Worm (Caenorhabditis elegans) whole organism, L1 larva: Measurements from ENCODE around the gene C38C3.3.

ENCODE experiments used
- C16A3.4 ChIP-seq: fragments of 150-350 bp; optimal IDR thresholded peaks from 2 replicates; lab custom pipeline; 2014; ENCODE audit warnings: missing biosample characterization, missing genetic modification characterization
- Y116A8C.19 ChIP-seq: sonication (generic microtip); optimal IDR thresholded peaks from 2 replicates; lab custom pipeline; 2016; ENCODE audit warnings: missing compliant biosample characterization, missing genetic modification characterization, borderline replicate concordance
- ceh-63 ChIP-seq: fragments of 200-800 bp; sonication (Bioruptor generic); optimal IDR thresholded peaks from 2 replicates; lab custom pipeline; 2018; ENCODE audit warnings: mild to moderate bottlenecking, missing genetic modification characterization, missing compliant biosample characterization
- ceh-88 ChIP-seq: fragments of 200-800 bp; sonication (Bioruptor generic); IDR thresholded peaks from 2 replicates; pipeline ENCODE4 v1.3.6; 2022; ENCODE audit warnings: missing genetic modification characterization, missing compliant biosample characterization
- ceh-90 ChIP-seq: sonication (generic microtip); optimal IDR thresholded peaks from 2 replicates; lab custom pipeline; 2016; ENCODE audit warnings: missing genetic modification characterization, missing compliant biosample characterization
- ces-1 ChIP-seq: fragments of 150-350 bp; optimal IDR thresholded peaks from 2 replicates; lab custom pipeline; 2014; ENCODE audit warnings: missing biosample characterization, missing genetic modification reagents, missing genetic modification characterization
- efl-1 ChIP-seq, 4 experiments: fragments of 150-350 bp; optimal IDR thresholded peaks in 3 of 4; peaks in 1 of 4; 1 replicate in 1 of 4; 2 replicates in 3 of 4; lab custom pipeline; 2014; ENCODE audit warnings: missing biosample characterization in 2 of 4, missing genetic modification characterization in 2 of 4, missing genetic modification reagents in 2 of 4
- egl-27 ChIP-seq, 2 experiments: fragments of 150-350 bp in 1 of 2; sonication (generic microtip); optimal IDR thresholded peaks; 3 replicates each; lab custom pipeline; 2017 to 2018; ENCODE audit warnings: missing biosample characterization in 2 of 2, missing genetic modification characterization in 2 of 2, missing genetic modification reagents in 2 of 2
- elt-3 ChIP-seq, 6 experiments: fragments of 150-350 bp in 1 of 6; sonication (generic microtip); optimal IDR thresholded peaks; 2 replicates each; lab custom pipeline; 2017 to 2018; ENCODE audit warnings: missing biosample characterization in 6 of 6, missing genetic modification characterization in 6 of 6, inconsistent platforms in 1 of 6
- fkh-10 ChIP-seq: sonication (generic microtip); optimal IDR thresholded peaks from 2 replicates; lab custom pipeline; 2017; ENCODE audit warnings: missing biosample characterization, missing genetic modification reagents, missing genetic modification characterization
- fkh-4 ChIP-seq: sonication (generic microtip); optimal IDR thresholded peaks from 2 replicates; lab custom pipeline; 2016; ENCODE audit warnings: missing compliant biosample characterization, missing genetic modification characterization, borderline replicate concordance
- fos-1 ChIP-seq: fragments of 150-350 bp; optimal IDR thresholded peaks from 2 replicates; lab custom pipeline; 2014; ENCODE audit warnings: missing biosample characterization, missing genetic modification characterization
- grh-1 ChIP-seq: fragments of 200-800 bp; sonication (Bioruptor generic); IDR thresholded peaks from 2 replicates; pipeline ENCODE4 v1.3.6; 2022; ENCODE audit warnings: missing genetic modification reagents, missing genetic modification characterization, missing compliant biosample characterization
- hlh-17 ChIP-seq: fragments of 200-800 bp; sonication (Bioruptor generic); optimal IDR thresholded peaks from 2 replicates; lab custom pipeline; 2018; ENCODE audit warnings: missing genetic modification characterization, mild to moderate bottlenecking, missing compliant biosample characterization, moderate library complexity, borderline replicate concordance
- hlh-4 ChIP-seq: sonication (generic microtip); optimal IDR thresholded peaks from 2 replicates; lab custom pipeline; 2016; ENCODE audit warnings: mild to moderate bottlenecking, missing genetic modification characterization, missing compliant biosample characterization
- irx-1 ChIP-seq: sonication (generic microtip); optimal IDR thresholded peaks from 2 replicates; lab custom pipeline; 2016; ENCODE audit warnings: missing genetic modification characterization, missing compliant biosample characterization
- jun-1 ChIP-seq: fragments of 150-350 bp; optimal IDR thresholded peaks from 2 replicates; lab custom pipeline; 2014; ENCODE audit warnings: missing biosample characterization, missing genetic modification reagents, missing genetic modification characterization
- lin-14 ChIP-seq: fragments of 200-800 bp; sonication (Bioruptor generic); optimal IDR thresholded peaks from 2 replicates; lab custom pipeline; 2018; ENCODE audit warnings: mild to moderate bottlenecking, missing genetic modification characterization, moderate library complexity, missing compliant biosample characterization
- lin-15B ChIP-seq: fragments of 150-350 bp; sonication (generic microtip); optimal IDR thresholded peaks from 3 replicates; lab custom pipeline; 2014; ENCODE audit warnings: missing biosample characterization, missing genetic modification characterization
- lin-39 ChIP-seq: fragments of 150-350 bp; optimal IDR thresholded peaks from 2 replicates; lab custom pipeline; 2014; ENCODE audit warnings: missing biosample characterization, missing genetic modification reagents, missing genetic modification characterization
- mdl-1 ChIP-seq, 2 experiments: fragments of 150-350 bp; optimal IDR thresholded peaks; 2 replicates each; lab custom pipeline; 2014 to 2017; ENCODE audit warnings: missing biosample characterization in 2 of 2, missing genetic modification characterization in 2 of 2, inconsistent platforms in 1 of 2
- mep-1 ChIP-seq: fragments of 150-350 bp; optimal IDR thresholded peaks from 2 replicates; lab custom pipeline; 2014; ENCODE audit warnings: missing biosample characterization, missing genetic modification characterization
- nhr-19 ChIP-seq: fragments of 200-800 bp; sonication (Bioruptor generic); conservative IDR thresholded peaks from 2 replicates; pipeline ENCODE4 v1.3.6; 2022; ENCODE audit warnings: missing genetic modification characterization, missing compliant biosample characterization
- nhr-237 ChIP-seq: fragments of 150-350 bp; optimal IDR thresholded peaks from 2 replicates; lab custom pipeline; 2014; ENCODE audit warnings: missing biosample characterization, missing genetic modification characterization
- nhr-28 ChIP-seq: fragments of 150-350 bp; optimal IDR thresholded peaks from 2 replicates; lab custom pipeline; 2014; ENCODE audit warnings: missing biosample characterization, missing genetic modification characterization
- nhr-47 ChIP-seq: sonication (generic microtip); optimal IDR thresholded peaks from 2 replicates; lab custom pipeline; 2016; ENCODE audit warnings: mild to moderate bottlenecking, missing genetic modification characterization, moderate library complexity, missing compliant biosample characterization
- nhr-77 ChIP-seq: fragments of 150-350 bp; optimal IDR thresholded peaks from 2 replicates; lab custom pipeline; 2014; ENCODE audit warnings: missing biosample characterization, missing genetic modification characterization
- nhr-84 ChIP-seq: sonication (generic microtip); optimal IDR thresholded peaks from 2 replicates; lab custom pipeline; 2017; ENCODE audit warnings: missing biosample characterization, missing genetic modification characterization
- nhr-85 ChIP-seq: sonication (generic microtip); peaks from one replicate; lab custom pipeline; 2016; ENCODE audit warnings: missing genetic modification characterization, inconsistent platforms, missing compliant biosample characterization
- pag-3 ChIP-seq: sonication (generic microtip); optimal IDR thresholded peaks from 2 replicates; lab custom pipeline; 2017; ENCODE audit warnings: missing genetic modification characterization, mild to moderate bottlenecking, missing compliant biosample characterization, antibody characterized with exemption, borderline replicate concordance; ENCODE audit not compliant: insufficient read depth
- pax-3 ChIP-seq: fragments of 200-800 bp; sonication (Bioruptor generic); optimal IDR thresholded peaks from 2 replicates; lab custom pipeline; 2018; ENCODE audit warnings: mild to moderate bottlenecking, missing genetic modification characterization, moderate library complexity, missing compliant biosample characterization
- snpc-4 ChIP-seq: fragments of 150-350 bp; optimal IDR thresholded peaks from 2 replicates; lab custom pipeline; 2014; ENCODE audit warnings: missing biosample characterization, missing genetic modification characterization
- sup-37 ChIP-seq: fragments of 200-800 bp; sonication (Bioruptor generic); optimal IDR thresholded peaks from 2 replicates; lab custom pipeline; 2018; ENCODE audit warnings: mild to moderate bottlenecking, missing genetic modification characterization, missing compliant biosample characterization
- tbx-2 ChIP-seq: sonication (generic microtip); optimal IDR thresholded peaks from 2 replicates; lab custom pipeline; 2016; ENCODE audit warnings: missing genetic modification characterization, missing compliant biosample characterization
- unc-30 ChIP-seq: sonication (generic microtip); optimal IDR thresholded peaks from 2 replicates; lab custom pipeline; 2017; ENCODE audit warnings: missing biosample characterization, missing genetic modification characterization
- unc-98 ChIP-seq: fragments of 200-800 bp; sonication (Bioruptor generic); IDR thresholded peaks from 2 replicates; pipeline ENCODE4 v1.3.6; 2022; ENCODE audit warnings: missing genetic modification characterization, missing compliant biosample characterization
- vab-15 ChIP-seq: sonication (generic microtip); optimal IDR thresholded peaks from 2 replicates; lab custom pipeline; 2017; ENCODE audit warnings: missing genotype, mild to moderate bottlenecking, missing genetic modification characterization, missing compliant biosample characterization
- zip-4 ChIP-seq: fragments of 200-800 bp; sonication (Bioruptor generic); optimal IDR thresholded peaks from 2 replicates; lab custom pipeline; 2018; ENCODE audit warnings: mild to moderate bottlenecking, missing genetic modification characterization, moderate library complexity, missing compliant biosample characterization
- ztf-4 ChIP-seq: fragments of 150-350 bp; optimal IDR thresholded peaks from 2 replicates; lab custom pipeline; 2014; ENCODE audit warnings: missing biosample characterization, missing genetic modification characterization

The C38C3.3 gene

DNA sequence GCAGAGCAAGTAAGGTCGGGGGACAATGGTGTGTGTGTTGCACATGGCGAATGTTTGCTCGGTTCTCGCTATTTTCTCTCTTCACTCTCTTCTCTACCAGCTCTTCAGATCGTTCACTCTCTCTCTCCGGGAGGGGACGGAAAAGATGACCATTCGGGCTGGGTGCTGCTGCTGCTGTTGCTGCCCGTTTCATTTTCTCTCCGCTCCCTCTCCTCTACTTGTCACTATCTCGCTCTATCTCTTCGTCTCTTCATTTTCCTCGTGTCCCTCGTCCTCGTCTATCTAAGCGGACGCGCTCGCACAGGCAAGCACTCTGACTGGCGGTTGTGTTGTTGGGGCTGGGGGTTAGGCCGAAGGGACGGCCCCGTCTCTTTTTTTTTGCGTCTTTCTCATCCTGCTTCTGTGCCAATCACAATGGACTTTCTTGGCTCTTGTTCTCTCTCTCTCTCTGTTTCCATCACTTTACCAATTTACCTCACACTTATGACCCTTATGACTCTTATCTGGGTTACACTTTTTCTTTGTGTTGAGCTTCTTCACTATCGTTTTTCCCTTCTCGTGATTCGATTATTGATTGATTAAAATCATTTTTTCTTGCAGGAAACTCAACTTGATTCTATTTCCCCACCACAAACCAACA is 20.8 kb upstream of the C38C3.3 start, which contains the start of the genes F53E2.2 and unc-60 (continued):
- TF ChIP-seq jun-1 (tag; lab: Kevin White, UChicago): peak; percentile 68
- peak; percentile 72 for TF ChIP-seq nhr-47 (tag; lab: Kevin White, UChicago)
- TF ChIP-seq hlh-4 (tag; lab: Kevin White, UChicago): no peak
- TF ChIP-seq zip-4 (GFP tag; lab: Kevin White, UChicago): no peak
- no peak for TF ChIP-seq nhr-84 (tag; lab: Kevin White, UChicago)
- no peak for TF ChIP-seq ceh-63 (GFP tag; lab: Kevin White, UChicago)
- TF ChIP-seq lin-15B (tag; lab: Kevin White, UChicago): no peak
- no peak for TF ChIP-seq vab-15 (tag; lab: Kevin White, UChicago)
- TF ChIP-seq fos-1 (tag; lab: Kevin White, UChicago): no peak
- no peak; the same call in 1 of the 2 replicates for TF ChIP-seq nhr-19 (GFP tag; lab: Robert Waterston, UW)
- peak; percentile 35 for TF ChIP-seq C16A3.4 (tag; lab: Kevin White, UChicago)
- peak in 1 of 2 experiments; percentile 47 for TF ChIP-seq mdl-1 (tag; optimal IDR thresholded peaks at IDR 0.05; lab: Kevin White, UChicago)
- peak; percentile 59 for TF ChIP-seq nhr-77
- TF ChIP-seq fkh-10 (GFP tag; lab: Kevin White, UChicago): no peak
- TF ChIP-seq pag-3: no peak
- peak; percentile 72 for TF ChIP-seq ztf-4 (tag; lab: Kevin White, UChicago)
- no peak for TF ChIP-seq fkh-4 (tag; lab: Kevin White, UChicago)
- TF ChIP-seq unc-30 (tag; lab: Kevin White, UChicago): no peak
- TF ChIP-seq pax-3: no peak
- no peak for TF ChIP-seq ceh-88 (GFP tag; lab: Robert Waterston, UW)
- no peak for TF ChIP-seq ceh-90
- TF ChIP-seq lin-14 (GFP tag; lab: Kevin White, UChicago): peak; percentile 98
- no peak for TF ChIP-seq nhr-237 (tag; lab: Kevin White, UChicago)
- TF ChIP-seq sup-37: no peak
- peak; percentile 74 for TF ChIP-seq nhr-85
- peak; percentile 68 for TF ChIP-seq tbx-2 (tag; lab: Kevin White, UChicago)
- no peak for TF ChIP-seq lin-39
- peak; percentile 29 for TF ChIP-seq irx-1
- TF ChIP-seq ces-1 (GFP tag; lab: Kevin White, UChicago): no peak
- TF ChIP-seq grh-1 (GFP tag; lab: Robert Waterston, UW): no peak
- TF ChIP-seq elt-3 (tag; optimal IDR thresholded peaks at IDR 0.05; lab: Kevin White, UChicago): no peak
- no peak for TF ChIP-seq hlh-17 (GFP tag; lab: Kevin White, UChicago)

DNA sequence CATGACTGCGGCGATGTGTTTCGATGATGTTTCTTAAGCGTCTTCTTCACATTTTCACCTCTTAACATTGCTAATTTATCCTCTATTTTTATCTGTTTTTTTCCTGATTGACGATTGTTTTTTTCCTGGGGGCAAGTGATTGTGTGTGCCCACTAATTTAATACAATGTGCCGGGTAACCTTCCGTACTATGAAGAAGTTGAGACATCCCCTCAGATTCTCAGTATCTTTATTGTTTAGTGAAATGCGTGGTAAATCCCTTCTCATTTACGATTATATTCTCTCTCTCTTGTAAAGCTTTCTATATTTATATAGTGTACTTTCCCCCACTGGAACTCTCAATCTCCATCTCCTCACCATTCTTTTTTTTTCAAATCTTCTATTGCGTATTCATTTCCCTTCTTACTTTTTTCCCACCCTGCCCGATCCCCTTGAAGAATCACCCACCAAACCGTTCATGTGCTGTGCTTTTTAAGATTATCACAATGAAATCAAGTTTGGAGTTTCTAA is 19.1 kb upstream of the C38C3.3 start:
- TF ChIP-seq Y116A8C.19 (tag; lab: Kevin White, UChicago): no peak
- no peak for TF ChIP-seq nhr-28
- TF ChIP-seq unc-98 (GFP tag; lab: Robert Waterston, UW): no peak
- TF ChIP-seq ztf-4 (tag; lab: Kevin White, UChicago): no peak
- TF ChIP-seq egl-27 (tag; optimal IDR thresholded peaks at IDR 0.05; lab: Kevin White, UChicago): no peak
- TF ChIP-seq nhr-19 (GFP tag; lab: Robert Waterston, UW): no peak
- TF ChIP-seq hlh-4 (tag; lab: Kevin White, UChicago): no peak
- no peak for TF ChIP-seq snpc-4 (tag; lab: Kevin White, UChicago)
- peak; percentile 29 for TF ChIP-seq nhr-85

DNA sequence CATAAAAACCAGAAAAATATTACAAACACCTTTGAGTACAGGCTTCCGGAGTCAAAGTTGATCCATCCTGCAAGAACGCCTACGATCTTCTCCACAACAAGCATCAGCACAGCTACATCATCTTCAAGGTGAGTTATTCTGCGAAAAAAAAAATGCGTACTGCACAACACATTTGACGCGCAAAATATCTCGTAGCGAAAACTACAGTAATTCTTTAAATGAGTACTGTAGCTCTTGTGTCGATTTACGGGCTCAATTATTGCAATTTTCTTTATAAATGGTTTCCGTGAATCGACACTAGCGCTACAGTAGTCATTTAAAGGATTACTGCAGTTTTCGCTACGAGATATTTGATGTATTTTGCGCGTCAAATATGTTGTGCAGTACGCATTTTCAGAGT is 18.6 kb upstream of the C38C3.3 start:
- TF ChIP-seq mep-1 (no peak), efl-1 (optimal IDR thresholded peaks at IDR 0.05; lab: Kevin White, UChicago) (no peak), efl-1 (GFP tag; optimal IDR thresholded peaks at IDR 0.05 in 1 of 2; lab: Kevin White, UChicago) (peak in 1 of 2 experiments; percentile 87)
